Fruit fly (Drosophila melanogaster) whole organism, embryonic: ENCODE results near the gene CG17646.

Source experiments
- Bgb ChIP-seq: fragments of 200-800 bp; sonication (Bioruptor generic); IDR thresholded peaks from 2 replicates; pipeline ENCODE4 v1.3.6; 2022; ENCODE audit warnings: missing biosample characterization, missing genetic modification characterization; ENCODE audit not compliant: partially characterized antibody
- BtbVII ChIP-seq: fragments of 200-800 bp; sonication (Bioruptor generic); optimal IDR thresholded peaks from 3 replicates; lab custom pipeline; 2017; ENCODE audit warnings: missing biosample characterization, mild to moderate bottlenecking, missing genetic modification characterization
- CG10462 ChIP-seq: fragments of 200-800 bp; sonication (Bioruptor generic); optimal IDR thresholded peaks from 2 replicates; lab custom pipeline; 2016; ENCODE audit warnings: missing biosample characterization, missing genetic modification characterization
- CG11085 ChIP-seq: fragments of 200-800 bp; sonication (Bioruptor generic); IDR thresholded peaks from 2 replicates; pipeline ENCODE4 v1.3.6; 2022; ENCODE audit warnings: missing biosample characterization, missing genetic modification characterization
- CG14441 ChIP-seq: fragments of 200-800 bp; sonication (Bioruptor generic); IDR thresholded peaks from 2 replicates; pipeline ENCODE4 v1.3.6; 2022; ENCODE audit warnings: missing biosample characterization, missing genetic modification characterization
- CG1647 ChIP-seq: fragments of 200-800 bp; sonication (Bioruptor generic); optimal IDR thresholded peaks from 3 replicates; lab custom pipeline; 2016; ENCODE audit warnings: missing biosample characterization, missing genetic modification characterization
- CG17361 ChIP-seq: fragments of 200-800 bp; sonication (Bioruptor generic); IDR thresholded peaks from 3 replicates; pipeline ENCODE4 v1.3.6; 2022; ENCODE audit warnings: missing biosample characterization, missing genetic modification characterization
- CG17829 ChIP-seq: fragments of 200-800 bp; optimal IDR thresholded peaks from 2 replicates; lab custom pipeline; 2019; ENCODE audit warnings: missing biosample characterization, mild to moderate bottlenecking, missing genetic modification characterization, moderate library complexity
- CG31365 ChIP-seq: fragments of 200-800 bp; sonication (Bioruptor generic); optimal IDR thresholded peaks from 2 replicates; lab custom pipeline; 2018; ENCODE audit warnings: missing biosample characterization, mild to moderate bottlenecking, missing genetic modification characterization
- CG42726 ChIP-seq: fragments of 200-800 bp; sonication (Bioruptor generic); IDR thresholded peaks from 2 replicates; pipeline ENCODE4 v1.3.6; 2022; ENCODE audit warnings: missing biosample characterization, missing genetic modification characterization; ENCODE audit not compliant: partially characterized antibody
- CG5180 ChIP-seq: fragments of 200-800 bp; sonication (Bioruptor generic); optimal IDR thresholded peaks from 3 replicates; lab custom pipeline; 2017; ENCODE audit warnings: missing biosample characterization, missing genetic modification characterization, mild to moderate bottlenecking, moderate library complexity, missing genetic modification reagents
- CG7928 ChIP-seq: fragments of 200-800 bp; sonication (Bioruptor generic); optimal IDR thresholded peaks from 2 replicates; lab custom pipeline; 2017; ENCODE audit warnings: missing biosample characterization, mild to moderate bottlenecking, missing genetic modification characterization
- CG8281 ChIP-seq: fragments of 200-800 bp; sonication (Bioruptor generic); optimal IDR thresholded peaks from 2 replicates; lab custom pipeline; 2018; ENCODE audit warnings: missing biosample characterization, mild to moderate bottlenecking, missing genetic modification characterization, moderate library complexity
- CG8359 ChIP-seq: fragments of 200-800 bp; sonication (Bioruptor generic); optimal IDR thresholded peaks from 2 replicates; lab custom pipeline; 2017; ENCODE audit warnings: missing biosample characterization, mild to moderate bottlenecking, missing genetic modification characterization, borderline replicate concordance
- CG8388 ChIP-seq: fragments of 200-800 bp; sonication (Bioruptor generic); optimal IDR thresholded peaks from 2 replicates; lab custom pipeline; 2019; ENCODE audit warnings: missing biosample characterization, mild to moderate bottlenecking, missing genetic modification characterization, moderate library complexity
- Camta ChIP-seq: fragments of 200-800 bp; sonication (Bioruptor generic); optimal IDR thresholded peaks from 2 replicates; lab custom pipeline; 2016; ENCODE audit warnings: missing biosample characterization, missing genetic modification characterization
- Dfd ChIP-seq, 2 experiments: fragments of >200 bp; optimal IDR thresholded peaks; 2 replicates each; lab custom pipeline; 2017; ENCODE audit warnings: missing biosample characterization in 2 of 2, missing genetic modification characterization in 2 of 2
- Dll ChIP-seq: fragments of 200-800 bp; sonication (Bioruptor generic); IDR thresholded peaks from 4 replicates; pipeline ENCODE4 v1.3.6; 2022; ENCODE audit warnings: missing biosample characterization, missing genetic modification characterization; ENCODE audit not compliant: partially characterized antibody
- Doc3 ChIP-seq: fragments of 200-800 bp; sonication (Bioruptor generic); IDR thresholded peaks from 3 replicates; pipeline ENCODE4 v1.3.6; 2022; ENCODE audit warnings: missing biosample characterization, missing genetic modification characterization; ENCODE audit not compliant: partially characterized antibody
- Gsc ChIP-seq: fragments of 200-800 bp; sonication (Bioruptor generic); IDR thresholded peaks from 2 replicates; pipeline ENCODE4 v1.3.6; 2022; ENCODE audit warnings: missing biosample characterization, missing genetic modification characterization
- HHEX ChIP-seq: fragments of 200-800 bp; sonication (Bioruptor generic); optimal IDR thresholded peaks from 3 replicates; lab custom pipeline; 2017; ENCODE audit warnings: missing biosample characterization, mild to moderate bottlenecking, missing genetic modification characterization, missing genetic modification reagents
- HLH4C ChIP-seq: fragments of 200-800 bp; sonication (Bioruptor generic); IDR thresholded peaks from 3 replicates; pipeline ENCODE4 v1.3.6; 2022; ENCODE audit warnings: missing biosample characterization, missing genetic modification characterization; ENCODE audit not compliant: partially characterized antibody
- Hand ChIP-seq: fragments of 200-800 bp; sonication (Bioruptor generic); optimal IDR thresholded peaks from 2 replicates; lab custom pipeline; 2017; ENCODE audit warnings: mild to moderate bottlenecking, missing biosample characterization, missing genetic modification reagents, missing genetic modification characterization
- HmgZ ChIP-seq: fragments of 200-800 bp; sonication (Bioruptor generic); optimal IDR thresholded peaks from 2 replicates; lab custom pipeline; 2018; ENCODE audit warnings: missing biosample characterization, mild to moderate bottlenecking, missing genetic modification characterization
- Hr78 ChIP-seq, 2 experiments: fragments of 200-800 bp in 1 of 2; fragments of >200 bp in 1 of 2; sonication (Bioruptor generic) in 1 of 2; optimal IDR thresholded peaks; 2 replicates each; lab custom pipeline; 2017 to 2019; ENCODE audit warnings: missing biosample characterization in 2 of 2, missing genetic modification characterization in 2 of 2, mild to moderate bottlenecking in 1 of 2, moderate library complexity in 1 of 2
- Hsf ChIP-seq: fragments of 200-800 bp; sonication (Bioruptor generic); optimal IDR thresholded peaks from 3 replicates; lab custom pipeline; 2016; ENCODE audit warnings: missing biosample characterization, missing genetic modification characterization
- Nf-YA ChIP-seq: fragments of 200-800 bp; sonication (Bioruptor generic); IDR thresholded peaks from 2 replicates; pipeline ENCODE4 v1.3.6; 2022; ENCODE audit warnings: missing biosample characterization, missing genetic modification characterization
- Ravus ChIP-seq: fragments of 200-800 bp; sonication (Bioruptor generic); IDR thresholded peaks from 2 replicates; pipeline ENCODE4 v1.3.6; 2022; ENCODE audit warnings: missing biosample characterization, missing genetic modification characterization
- TFAM ChIP-seq: fragments of 200-800 bp; sonication (Bioruptor generic); optimal IDR thresholded peaks from 2 replicates; lab custom pipeline; 2017; ENCODE audit warnings: missing biosample characterization, missing genetic modification characterization, inconsistent platforms
- amos ChIP-seq: fragments of 200-800 bp; sonication (Bioruptor generic); IDR thresholded peaks from 2 replicates; pipeline ENCODE4 v1.3.6; 2022; ENCODE audit warnings: missing biosample characterization, missing genetic modification characterization; ENCODE audit not compliant: partially characterized antibody
- chinmo ChIP-seq: fragments of 200-800 bp; sonication (Bioruptor generic); IDR thresholded peaks from 4 replicates; pipeline ENCODE4 v1.3.6; 2022; ENCODE audit warnings: missing biosample characterization, missing genetic modification characterization; ENCODE audit not compliant: partially characterized antibody
- da ChIP-seq: fragments of 200-800 bp; sonication (Bioruptor generic); optimal IDR thresholded peaks from 2 replicates; lab custom pipeline; 2016; ENCODE audit warnings: missing biosample characterization, missing genetic modification characterization
- dimm ChIP-seq: fragments of 200-800 bp; sonication (Bioruptor generic); IDR thresholded peaks from 2 replicates; pipeline ENCODE4 v1.3.6; 2022; ENCODE audit warnings: missing biosample characterization, missing genetic modification characterization
- dmrt11E ChIP-seq: fragments of 200-800 bp; sonication (Bioruptor generic); optimal IDR thresholded peaks from 3 replicates; lab custom pipeline; 2018; ENCODE audit warnings: missing biosample characterization, mild to moderate bottlenecking, missing genetic modification characterization, moderate library complexity
- esg ChIP-seq: fragments of 200-800 bp; sonication (Bioruptor generic); conservative IDR thresholded peaks from 2 replicates; pipeline ENCODE4 v1.3.6; 2022; ENCODE audit warnings: missing biosample characterization, missing genetic modification characterization
- fd96Cb ChIP-seq: fragments of 200-800 bp; sonication (Bioruptor generic); optimal IDR thresholded peaks from 2 replicates; lab custom pipeline; 2018; ENCODE audit warnings: missing biosample characterization, mild to moderate bottlenecking, missing genetic modification characterization, moderate library complexity
- gro ChIP-seq: fragments of 200-800 bp; sonication (Bioruptor generic); optimal IDR thresholded peaks from 2 replicates; lab custom pipeline; 2016; ENCODE audit warnings: missing biosample characterization, missing genetic modification characterization
- hb ChIP-seq: fragments of 200-800 bp; sonication (Bioruptor generic); IDR thresholded peaks from 3 replicates; pipeline ENCODE4 v1.3.6; 2022; ENCODE audit warnings: missing biosample characterization, missing genetic modification characterization; ENCODE audit not compliant: partially characterized antibody
- kni ChIP-seq: fragments of 200-800 bp; sonication (Bioruptor generic); optimal IDR thresholded peaks from 3 replicates; lab custom pipeline; 2017; ENCODE audit warnings: mild to moderate bottlenecking, missing biosample characterization, missing genetic modification reagents, missing genetic modification characterization
- oc ChIP-seq: fragments of 200-800 bp; sonication (Bioruptor generic); optimal IDR thresholded peaks from 2 replicates; lab custom pipeline; 2018; ENCODE audit warnings: missing biosample characterization, mild to moderate bottlenecking, missing genetic modification characterization, moderate library complexity
- pho ChIP-seq: fragments of 200-800 bp; sonication (Bioruptor generic); optimal IDR thresholded peaks from 2 replicates; lab custom pipeline; 2016; ENCODE audit warnings: missing biosample characterization, missing genetic modification characterization
- psq ChIP-seq: fragments of 200-800 bp; sonication (Bioruptor generic); optimal IDR thresholded peaks from 2 replicates; lab custom pipeline; 2017; ENCODE audit warnings: missing biosample characterization, missing genetic modification characterization
- salm ChIP-seq: fragments of 200-800 bp; sonication (Bioruptor generic); optimal IDR thresholded peaks from 2 replicates; lab custom pipeline; 2018; ENCODE audit warnings: missing biosample characterization, mild to moderate bottlenecking, missing genetic modification characterization
- sima ChIP-seq: fragments of 200-800 bp; sonication (Bioruptor generic); optimal IDR thresholded peaks from 2 replicates; lab custom pipeline; 2016; ENCODE audit warnings: missing biosample characterization, missing genetic modification characterization
- sisA ChIP-seq: fragments of 200-800 bp; sonication (Bioruptor generic); IDR thresholded peaks from 2 replicates; pipeline ENCODE4 v1.3.6; 2022; ENCODE audit warnings: missing biosample characterization, missing genetic modification characterization
- slbo ChIP-seq: fragments of 200-800 bp; sonication (Bioruptor generic); IDR thresholded peaks from 2 replicates; pipeline ENCODE4 v1.3.6; 2022; ENCODE audit warnings: missing biosample characterization, missing genetic modification characterization
- slou ChIP-seq: fragments of 200-800 bp; sonication (Bioruptor generic); optimal IDR thresholded peaks from 3 replicates; lab custom pipeline; 2016; ENCODE audit warnings: missing biosample characterization, missing genetic modification characterization
- twi ChIP-seq: fragments of 200-800 bp; optimal IDR thresholded peaks from 2 replicates; lab custom pipeline; 2019; ENCODE audit warnings: missing biosample characterization, mild to moderate bottlenecking, missing genetic modification characterization, moderate library complexity
- vvl ChIP-seq: fragments of 200-800 bp; sonication (Bioruptor generic); IDR thresholded peaks from 2 replicates; pipeline ENCODE4 v1.3.6; 2022; ENCODE audit warnings: missing biosample characterization, missing genetic modification characterization
- zfh2 ChIP-seq: fragments of 200-800 bp; sonication (Bioruptor generic); optimal IDR thresholded peaks from 2 replicates; lab custom pipeline; 2016; ENCODE audit warnings: missing biosample characterization, missing genetic modification characterization

The CG17646 gene

DNA sequence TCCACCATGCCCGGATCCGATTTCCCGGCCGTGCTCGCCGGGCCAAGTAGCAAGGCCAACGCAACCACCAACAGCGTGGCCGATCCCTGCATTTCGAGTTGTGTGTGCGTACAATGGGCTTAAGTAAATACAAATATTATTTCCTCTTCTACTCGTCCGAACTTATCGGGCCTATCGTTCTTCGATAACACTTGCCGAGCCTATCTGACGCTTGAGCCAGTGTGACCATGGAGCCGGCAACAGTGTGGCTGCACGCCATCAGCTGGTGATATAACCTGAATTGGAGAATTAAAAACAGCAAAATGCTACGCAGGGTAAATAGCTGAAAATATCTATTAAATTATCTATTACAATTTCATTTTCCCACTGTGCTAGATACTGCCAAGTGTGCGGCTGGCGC, 22.1 kb upstream of the CG17646 start, which contains the start of the genes CG17660 and mRpL48 (continued):
- TF ChIP-seq Hsf (GFP tag; lab: Kevin White, UChicago), result no peak
- no peak for TF ChIP-seq CG17361 (GFP tag; lab: Robert Waterston, UW)
- no peak for TF ChIP-seq Dfd (GFP tag; optimal IDR thresholded peaks at IDR 0.05; lab: Kevin White, UChicago)
- peak; percentile 70 for TF ChIP-seq vvl (GFP tag; lab: Robert Waterston, UW)
- TF ChIP-seq slou (GFP tag; lab: Kevin White, UChicago), result no peak
- TF ChIP-seq Dll (GFP tag; lab: Robert Waterston, UW), result peak; percentile 65
- no peak for TF ChIP-seq CG31365 (tag; lab: Kevin White, UChicago)
- no peak for TF ChIP-seq dmrt11E (tag; lab: Kevin White, UChicago)
- no peak for TF ChIP-seq BtbVII
- no peak for TF ChIP-seq Ravus
- peak; percentile 83 for TF ChIP-seq HLH4C
- TF ChIP-seq gro (GFP tag; lab: Kevin White, UChicago), result peak; percentile 62
- peak; percentile 58 for TF ChIP-seq CG17829 (tag; lab: Kevin White, UChicago)
- TF ChIP-seq CG11085 (GFP tag; lab: Robert Waterston, UW), result no peak
- peak; percentile 73 for TF ChIP-seq CG42726 (GFP tag; lab: Robert Waterston, UW)
- no peak for TF ChIP-seq salm (tag; lab: Kevin White, UChicago)
- TF ChIP-seq CG14441 (GFP tag; lab: Robert Waterston, UW), result no peak
- TF ChIP-seq Nf-YA, result no peak
- TF ChIP-seq CG8388, result no peak
- TF ChIP-seq hb, result no peak
- TF ChIP-seq zfh2 (GFP tag; lab: Kevin White, UChicago), result no peak
- no peak for TF ChIP-seq TFAM (GFP tag; lab: Kevin White, UChicago)
- peak; percentile 96 for TF ChIP-seq chinmo (GFP tag; lab: Robert Waterston, UW)
- TF ChIP-seq esg (GFP tag; lab: Robert Waterston, UW), result no peak
- TF ChIP-seq CG1647 (GFP tag; lab: Kevin White, UChicago), result no peak
- TF ChIP-seq amos (GFP tag; lab: Robert Waterston, UW), result peak; percentile 76; the same call in 1 of the 2 replicates
- no peak for TF ChIP-seq sisA (GFP tag; lab: Robert Waterston, UW)
- TF ChIP-seq fd96Cb (tag; lab: Kevin White, UChicago), result no peak
- TF ChIP-seq oc, result no peak
- TF ChIP-seq CG7928 (GFP tag; lab: Kevin White, UChicago), result no peak
- no peak for TF ChIP-seq CG8281
- peak; percentile 24; the same call in 1 of the 3 replicates for TF ChIP-seq Doc3
- TF ChIP-seq CG8359, result no peak
- TF ChIP-seq da (GFP tag; lab: Kevin White, UChicago), result no peak
- peak; percentile 35 for TF ChIP-seq pho (GFP tag; lab: Kevin White, UChicago)
- TF ChIP-seq Bgb (GFP tag; lab: Robert Waterston, UW), result peak; percentile 79
- no peak for TF ChIP-seq HHEX (GFP tag; lab: Kevin White, UChicago)
- TF ChIP-seq slbo (GFP tag; lab: Robert Waterston, UW), result no peak
- no peak for TF ChIP-seq twi
- TF ChIP-seq sima, result no peak
- TF ChIP-seq dimm (GFP tag; lab: Robert Waterston, UW), result no peak
- TF ChIP-seq Hr78 (GFP tag; optimal IDR thresholded peaks at IDR 0.05; lab: Kevin White, UChicago), result no peak
- peak; percentile 12 for TF ChIP-seq kni (GFP tag; lab: Kevin White, UChicago)
- TF ChIP-seq Camta (GFP tag; lab: Kevin White, UChicago), result no peak
- no peak for TF ChIP-seq Gsc
- TF ChIP-seq Hand (GFP tag; lab: Kevin White, UChicago), result no peak
- no peak for TF ChIP-seq CG10462
- peak; percentile 86 for TF ChIP-seq HmgZ
- no peak for TF ChIP-seq CG5180 (GFP tag; lab: Kevin White, UChicago)
- no peak for TF ChIP-seq psq (GFP tag; lab: Kevin White, UChicago)
